Worm (Caenorhabditis elegans) whole organism, late embryonic: ENCODE measurements around the gene twk-42.

Experiments used
- ama-1 ChIP-seq: fragments of 150-350 bp; optimal IDR thresholded peaks from 2 replicates; lab custom pipeline; 2014
- ceh-9 ChIP-seq: sonication (generic microtip); optimal IDR thresholded peaks from 2 replicates; lab custom pipeline; 2016; ENCODE audit warnings: mild to moderate bottlenecking, missing genetic modification characterization, inconsistent platforms, missing compliant biosample characterization
- elt-2 ChIP-seq: sonication (generic microtip); optimal IDR thresholded peaks from 2 replicates; lab custom pipeline; 2016; ENCODE audit warnings: missing genetic modification reagents, missing genetic modification characterization, missing compliant biosample characterization
- elt-4 ChIP-seq: sonication (generic microtip); optimal IDR thresholded peaks from 2 replicates; lab custom pipeline; 2016; ENCODE audit warnings: missing genetic modification characterization, missing compliant biosample characterization
- fkh-10 ChIP-seq: fragments of 150-350 bp; optimal IDR thresholded peaks from 2 replicates; lab custom pipeline; 2014; ENCODE audit warnings: missing biosample characterization, missing genetic modification reagents, missing genetic modification characterization
- hlh-13 ChIP-seq: fragments of 200-800 bp; sonication (Bioruptor generic); optimal IDR thresholded peaks from 2 replicates; lab custom pipeline; 2018; ENCODE audit warnings: mild to moderate bottlenecking, missing genetic modification characterization, missing compliant biosample characterization
- mec-3 ChIP-seq: sonication (generic microtip); optimal IDR thresholded peaks from 2 replicates; lab custom pipeline; 2016; ENCODE audit warnings: borderline replicate concordance, missing genetic modification characterization, missing compliant biosample characterization
- nfya-1 ChIP-seq: sonication (generic microtip); optimal IDR thresholded peaks from 2 replicates; lab custom pipeline; 2017; ENCODE audit warnings: missing genetic modification characterization, mild to moderate bottlenecking, missing compliant biosample characterization, antibody characterized with exemption, moderate library complexity
- nhr-11 ChIP-seq: fragments of 150-350 bp; optimal IDR thresholded peaks from 2 replicates; lab custom pipeline; 2014; ENCODE audit warnings: missing biosample characterization, missing genetic modification characterization

- TF ChIP-seq elt-2 (tag; lab: Kevin White, UChicago) (no peak), fkh-10 (GFP tag; lab: Kevin White, UChicago) (no peak), ceh-9 (tag; lab: Kevin White, UChicago) (no peak), elt-4 (tag; lab: Kevin White, UChicago) (no peak), nfya-1 (tag; lab: Kevin White, UChicago) (no peak), ama-1 (no peak), hlh-13 (GFP tag; lab: Kevin White, UChicago) (no peak), mec-3 (tag; lab: Kevin White, UChicago) (no peak), nhr-11 (tag; lab: Kevin White, UChicago) (no peak)
These were observed 36.6 kb downstream of the twk-42 start, which contains the start of gene Y26G10.1 for ce11 chrV:17695802-17696201.
